Worm (Caenorhabditis elegans) whole organism, midembryonic: Measurements from ENCODE around the gene srsx-29.

Experiments
- T22C8.4 ChIP-seq: fragments of 200-800 bp; sonication (Bioruptor generic); IDR thresholded peaks from 2 replicates; pipeline ENCODE4 v1.3.6; 2022; ENCODE audit warnings: missing genetic modification characterization, missing compliant biosample characterization
- cog-1 ChIP-seq: sonication (generic microtip); optimal IDR thresholded peaks from 2 replicates; lab custom pipeline; 2016; ENCODE audit warnings: missing genetic modification characterization, missing compliant biosample characterization
- flt-1 ChIP-seq: fragments of 200-800 bp; sonication (Bioruptor generic); IDR thresholded peaks from 2 replicates; pipeline ENCODE4 v1.3.6; 2022; ENCODE audit warnings: missing genetic modification characterization, missing compliant biosample characterization
- klf-2 ChIP-seq: fragments of 200-800 bp; sonication (Bioruptor generic); conservative IDR thresholded peaks from 2 replicates; pipeline ENCODE4 v1.3.6; 2022; ENCODE audit warnings: missing genetic modification reagents, missing genetic modification characterization, missing compliant biosample characterization
- med-1 ChIP-seq: sonication (generic microtip); optimal IDR thresholded peaks from 2 replicates; lab custom pipeline; 2017; ENCODE audit warnings: missing genetic modification characterization, mild to moderate bottlenecking, missing compliant biosample characterization, antibody characterized with exemption, missing genetic modification reagents; ENCODE audit not compliant: insufficient read depth
- tab-1 ChIP-seq: fragments of 200-800 bp; sonication (Bioruptor generic); IDR thresholded peaks from 2 replicates; pipeline ENCODE4 v1.3.6; 2022; ENCODE audit warnings: missing genetic modification characterization, missing compliant biosample characterization
- ztf-23 ChIP-seq: fragments of 200-800 bp; sonication (Bioruptor generic); IDR thresholded peaks from 2 replicates; pipeline ENCODE4 v1.3.6; 2022; ENCODE audit warnings: missing genetic modification reagents, missing genetic modification characterization, missing compliant biosample characterization
- ztf-29 ChIP-seq: fragments of 200-800 bp; sonication (Bioruptor generic); IDR thresholded peaks from 2 replicates; pipeline ENCODE4 v1.3.6; 2022; ENCODE audit warnings: missing genetic modification reagents, missing genetic modification characterization, missing compliant biosample characterization

- TF ChIP-seq tab-1 (no peak), T22C8.4 (GFP tag; lab: Robert Waterston, UW) (no peak), flt-1 (GFP tag; lab: Robert Waterston, UW) (no peak), ztf-29 (GFP tag; lab: Robert Waterston, UW) (no peak), med-1 (GFP tag; lab: Kevin White, UChicago) (no peak), cog-1 (tag; lab: Kevin White, UChicago) (no peak), klf-2 (GFP tag; lab: Robert Waterston, UW) (no peak), ztf-23 (GFP tag; lab: Robert Waterston, UW) (no peak)
Measured at ce11 chrV:10168870-10169269, 14.1 kb downstream of the srsx-29 start.
